Worm (Caenorhabditis elegans): ENCODE measurements around the gene H28G03.2.

The H28G03.2 gene

DNA sequence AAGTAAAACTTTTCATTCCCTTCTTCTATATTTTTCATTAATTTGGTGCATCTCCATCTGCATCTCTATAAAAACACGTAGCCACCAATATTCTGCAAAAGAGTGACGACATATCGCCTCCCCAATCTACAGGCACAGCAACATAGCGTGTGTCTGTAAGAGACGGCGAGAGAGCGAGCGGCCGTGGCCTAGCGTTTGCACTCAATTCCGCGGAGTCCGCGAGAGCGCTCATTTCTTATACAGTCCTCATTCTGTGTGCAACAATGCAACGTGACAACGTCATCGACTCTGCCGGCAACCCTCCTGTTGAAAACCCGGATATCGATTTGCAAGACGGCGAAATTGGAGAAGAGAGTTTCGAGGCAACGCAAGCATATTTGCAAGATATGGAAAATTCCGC, at the start of gene H28G03.2:
H28G03.2 (plus strand) TSS at position 200 of the 400 bp plus-strand sequence.
- TF ChIP-seq fax-1 (tag; optimal IDR thresholded peaks at IDR 0.05) (no peak), sdc-2 (tag; optimal IDR thresholded peaks at IDR 0.05) (peak; percentile 17), K02D7.2 (tag; optimal IDR thresholded peaks at IDR 0.05) (no peak), ceh-30 (tag; optimal IDR thresholded peaks at IDR 0.05) (no peak), sox-4 (tag; optimal IDR thresholded peaks at IDR 0.05) (no peak), gmeb-2 (tag; optimal IDR thresholded peaks at IDR 0.05) (no peak), unc-42 (tag; optimal IDR thresholded peaks at IDR 0.05) (no peak), ceh-9 (tag; optimal IDR thresholded peaks at IDR 0.05) (no peak), ceh-31 (tag; optimal IDR thresholded peaks at IDR 0.05) (peak; percentile 85), unc-3 (GFP tag; conservative IDR thresholded peaks at IDR 0.05) (no peak), unc-3 (tag; optimal IDR thresholded peaks at IDR 0.05) (no peak), K09A11.1 (tag; optimal IDR thresholded peaks at IDR 0.05; ENCODE audit: insufficient read depth) (no peak), nhr-11 (tag; optimal IDR thresholded peaks at IDR 0.05) (no peak), elt-4 (tag; optimal IDR thresholded peaks at IDR 0.05) (no peak), hlh-8 (tag; optimal IDR thresholded peaks at IDR 0.05) (no peak), lim-6 (tag; optimal IDR thresholded peaks at IDR 0.05) (no peak), tbx-7 (tag; optimal IDR thresholded peaks at IDR 0.05) (no peak), sox-2 (GFP tag; IDR thresholded peaks at IDR 0.05) (no peak), unc-86 (tag; optimal IDR thresholded peaks at IDR 0.05) (no peak), hlh-13 (GFP tag; optimal IDR thresholded peaks at IDR 0.05) (no peak), ceh-24 (tag; optimal IDR thresholded peaks at IDR 0.05) (no peak), odd-2 (tag; optimal IDR thresholded peaks at IDR 0.05) (no peak), eyg-1 (tag; optimal IDR thresholded peaks at IDR 0.05) (no peak), lin-11 (tag; optimal IDR thresholded peaks at IDR 0.05) (no peak), F13H6.1 (tag; optimal IDR thresholded peaks at IDR 0.05) (no peak), hlh-6 (tag; optimal IDR thresholded peaks at IDR 0.05) (no peak), ceh-45 (GFP tag; IDR thresholded peaks at IDR 0.05) (no peak), ceh-2 (tag; optimal IDR thresholded peaks at IDR 0.05) (peak; percentile 57), pqm-1 (tag; optimal IDR thresholded peaks at IDR 0.05) (no peak), C08G9.2 (tag; optimal IDR thresholded peaks at IDR 0.05) (peak; percentile 58), ceh-14 (tag; optimal IDR thresholded peaks at IDR 0.05) (peak; percentile 22), ets-4 (tag; optimal IDR thresholded peaks at IDR 0.05) (no peak), Y22D7AL.16 (tag; optimal IDR thresholded peaks at IDR 0.05) (no peak), rnt-1 (tag; optimal IDR thresholded peaks at IDR 0.05) (no peak), ref-2 (tag; optimal IDR thresholded peaks at IDR 0.05) (peak; percentile 33), pha-4 (tag; optimal IDR thresholded peaks at IDR 0.05) (no peak), nhr-232 (tag; optimal IDR thresholded peaks at IDR 0.05) (no peak), pax-1 (tag; optimal IDR thresholded peaks at IDR 0.05) (no peak), madf-2 (tag; optimal IDR thresholded peaks at IDR 0.05) (no peak), ceh-6 (GFP tag; optimal IDR thresholded peaks at IDR 0.05) (no peak), fkh-6 (tag; optimal IDR thresholded peaks at IDR 0.05) (peak; percentile 59), ahr-1 (tag; optimal IDR thresholded peaks at IDR 0.05) (no peak), tbx-2 (tag; optimal IDR thresholded peaks at IDR 0.05) (peak; percentile 77), ama-1 (optimal IDR thresholded peaks at IDR 0.05) (no peak), hlh-15 (tag; optimal IDR thresholded peaks at IDR 0.05) (no peak), ceh-48 (tag; optimal IDR thresholded peaks at IDR 0.05) (no peak), ttx-3 (tag; optimal IDR thresholded peaks at IDR 0.05) (no peak)

DNA sequence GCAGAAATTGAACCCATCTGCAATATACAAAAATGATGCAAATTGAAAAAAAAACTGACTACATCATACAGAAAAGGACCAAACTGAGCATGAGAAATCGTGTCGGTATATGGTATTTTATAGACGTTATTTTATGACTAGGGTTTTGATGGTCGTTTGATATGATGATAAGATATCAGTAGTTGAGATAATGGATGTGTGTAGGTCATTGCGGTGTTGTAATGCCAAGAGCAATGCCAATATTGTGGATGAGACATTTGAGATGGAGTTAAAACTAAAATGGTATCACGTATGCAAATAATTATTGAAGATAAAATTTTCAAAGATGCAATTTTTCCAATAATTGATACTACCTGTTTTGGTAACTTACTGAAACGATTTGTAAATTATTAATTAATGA, 45.9 kb upstream of the H28G03.2 start, which contains the start of gene C31H2.4:
C31H2.4 (minus strand) TSS at position 19 of the 400 bp plus-strand sequence.
- TF ChIP-seq elt-2 (tag; optimal IDR thresholded peaks at IDR 0.05): peak; percentile 79
- TF ChIP-seq nhr-11 (tag; optimal IDR thresholded peaks at IDR 0.05): no peak

Measured in whole organism, late embryonic.